Worm (Caenorhabditis elegans): ENCODE data around the gene F41E7.6.

DNA sequence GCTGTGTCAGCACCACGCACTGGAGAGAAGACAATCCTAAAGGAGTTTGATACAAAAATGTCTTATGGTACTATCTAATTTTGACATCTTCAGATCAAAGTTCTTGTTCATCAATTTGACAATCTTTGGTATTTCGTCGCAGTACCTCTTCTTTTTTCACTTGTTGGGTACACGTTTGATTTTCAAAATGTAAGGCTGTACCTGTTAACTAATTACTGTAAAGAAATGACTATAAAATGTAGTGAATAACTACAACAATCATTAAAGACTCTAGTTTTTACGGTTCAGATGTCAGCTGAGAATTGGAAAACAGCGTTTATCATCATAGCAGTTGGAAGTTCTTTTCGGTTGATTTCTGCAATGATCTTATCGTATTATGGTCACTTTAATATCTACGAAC, 33.1 kb downstream of the F41E7.6 start:
- TF ChIP-seq med-1 (GFP tag; optimal IDR thresholded peaks at IDR 0.05; ENCODE audit: insufficient read depth) (no peak), ztf-29 (GFP tag; IDR thresholded peaks at IDR 0.05) (no peak), tab-1 (GFP tag; IDR thresholded peaks at IDR 0.05) (no peak), ztf-23 (GFP tag; IDR thresholded peaks at IDR 0.05) (no peak), ref-1 (GFP tag; conservative IDR thresholded peaks at IDR 0.05) (no peak), klf-2 (GFP tag; conservative IDR thresholded peaks at IDR 0.05) (no peak), flt-1 (GFP tag; IDR thresholded peaks at IDR 0.05) (no peak)

Data from whole organism, midembryonic.